Fruit fly (Drosophila melanogaster) whole organism, embryonic: ENCODE results near the gene DCTN5-p25.
A peak's percentile ranks its signal among the peaks of the same experiment; 100 is the strongest.

ENCODE experiments used
- Atf6 ChIP-seq: fragments of 200-800 bp; sonication (Bioruptor generic); IDR thresholded peaks from 2 replicates; pipeline ENCODE4 v1.3.6; 2022; ENCODE audit warnings: missing biosample characterization, missing genetic modification characterization
- Bgb ChIP-seq: fragments of 200-800 bp; sonication (Bioruptor generic); IDR thresholded peaks from 2 replicates; pipeline ENCODE4 v1.3.6; 2022; ENCODE audit warnings: missing biosample characterization, missing genetic modification characterization; ENCODE audit not compliant: partially characterized antibody
- CG10209 ChIP-seq: fragments of 200-800 bp; sonication (Bioruptor generic); optimal IDR thresholded peaks from 3 replicates; lab custom pipeline; 2017; ENCODE audit warnings: missing biosample characterization, mild to moderate bottlenecking, missing genetic modification characterization, missing genetic modification reagents
- CG10654 ChIP-seq: fragments of 200-800 bp; sonication (Bioruptor generic); optimal IDR thresholded peaks from 2 replicates; lab custom pipeline; 2016; ENCODE audit warnings: missing biosample characterization, missing genetic modification characterization
- CG10979 ChIP-seq: fragments of 200-800 bp; sonication (Bioruptor generic); optimal IDR thresholded peaks from 2 replicates; lab custom pipeline; 2018; ENCODE audit warnings: missing biosample characterization, mild to moderate bottlenecking, missing genetic modification characterization, moderate library complexity
- CG12236 ChIP-seq: fragments of 200-800 bp; sonication (Bioruptor generic); optimal IDR thresholded peaks from 2 replicates; lab custom pipeline; 2016; ENCODE audit warnings: missing biosample characterization, missing genetic modification characterization
- CG12744 ChIP-seq: fragments of 200-800 bp; sonication (Bioruptor generic); optimal IDR thresholded peaks from 2 replicates; lab custom pipeline; 2016; ENCODE audit warnings: missing biosample characterization, missing genetic modification characterization
- CG16779 ChIP-seq: fragments of 200-800 bp; sonication (Bioruptor generic); IDR thresholded peaks from 2 replicates; pipeline ENCODE4 v1.3.6; 2022; ENCODE audit warnings: missing biosample characterization, missing genetic modification characterization
- CG16813 ChIP-seq: fragments of 200-800 bp; sonication (Bioruptor generic); IDR thresholded peaks from 3 replicates; pipeline ENCODE4 v1.3.6; 2022; ENCODE audit warnings: missing biosample characterization, missing genetic modification characterization; ENCODE audit not compliant: partially characterized antibody
- CG17568 ChIP-seq: fragments of 200-800 bp; sonication (Bioruptor generic); optimal IDR thresholded peaks from 2 replicates; lab custom pipeline; 2018; ENCODE audit warnings: missing biosample characterization, mild to moderate bottlenecking, missing genetic modification characterization, moderate library complexity
- CG17912 ChIP-seq: fragments of 200-800 bp; sonication (Bioruptor generic); optimal IDR thresholded peaks from 2 replicates; lab custom pipeline; 2018; ENCODE audit warnings: missing biosample characterization, mild to moderate bottlenecking, missing genetic modification characterization
- CG2199 ChIP-seq: fragments of 200-800 bp; sonication (Bioruptor generic); IDR thresholded peaks from 3 replicates; pipeline ENCODE4 v1.3.6; 2022; ENCODE audit warnings: missing biosample characterization, missing genetic modification characterization
- CG34422 ChIP-seq: fragments of 200-800 bp; sonication (Bioruptor generic); IDR thresholded peaks from 3 replicates; pipeline ENCODE4 v1.3.6; 2022; ENCODE audit warnings: missing biosample characterization, missing genetic modification characterization
- CG6813 ChIP-seq: fragments of 200-800 bp; sonication (Bioruptor generic); optimal IDR thresholded peaks from 2 replicates; lab custom pipeline; 2017; ENCODE audit warnings: missing biosample characterization, missing genetic modification characterization, mild to moderate bottlenecking, moderate library complexity, missing genetic modification reagents
- CG7271 ChIP-seq: fragments of 200-800 bp; sonication (Bioruptor generic); optimal IDR thresholded peaks from 2 replicates; lab custom pipeline; 2018; ENCODE audit warnings: missing biosample characterization, mild to moderate bottlenecking, missing genetic modification characterization, moderate library complexity
- CG7963 ChIP-seq: fragments of 200-800 bp; sonication (Bioruptor generic); IDR thresholded peaks from 3 replicates; pipeline ENCODE4 v1.3.6; 2022; ENCODE audit warnings: missing biosample characterization, missing genetic modification characterization; ENCODE audit not compliant: partially characterized antibody
- CG8290 ChIP-seq, 3 experiments: fragments of 200-800 bp; sonication (Bioruptor generic); optimal IDR thresholded peaks; 2 replicates each; lab custom pipeline; 2016 to 2019; ENCODE audit warnings: missing biosample characterization in 3 of 3, missing genetic modification characterization in 3 of 3, mild to moderate bottlenecking in 2 of 3, moderate library complexity in 1 of 3
- CoRest ChIP-seq: fragments of 200-800 bp; sonication (Bioruptor generic); optimal IDR thresholded peaks from 3 replicates; lab custom pipeline; 2018; ENCODE audit warnings: missing biosample characterization, mild to moderate bottlenecking, missing genetic modification characterization, moderate library complexity
- E2f1 ChIP-seq: fragments of 200-800 bp; sonication (Bioruptor generic); IDR thresholded peaks from 2 replicates; pipeline ENCODE4 v1.3.6; 2022; ENCODE audit warnings: missing biosample characterization, missing genetic modification characterization
- E2f2 ChIP-seq: fragments of 200-800 bp; sonication (Bioruptor generic); IDR thresholded peaks from 2 replicates; pipeline ENCODE4 v1.3.6; 2022; ENCODE audit warnings: missing biosample characterization, missing genetic modification characterization
- Elba2 ChIP-seq: fragments of 200-800 bp; sonication (Bioruptor generic); optimal IDR thresholded peaks from 3 replicates; lab custom pipeline; 2016; ENCODE audit warnings: missing biosample characterization, missing genetic modification characterization
- HLH4C ChIP-seq: fragments of 200-800 bp; sonication (Bioruptor generic); IDR thresholded peaks from 3 replicates; pipeline ENCODE4 v1.3.6; 2022; ENCODE audit warnings: missing biosample characterization, missing genetic modification characterization; ENCODE audit not compliant: partially characterized antibody
- Lhr ChIP-seq: fragments of 200-800 bp; sonication (Bioruptor generic); optimal IDR thresholded peaks from 3 replicates; lab custom pipeline; 2017; ENCODE audit warnings: mild to moderate bottlenecking, missing biosample characterization, missing genetic modification reagents, missing genetic modification characterization
- MESR4 ChIP-seq: fragments of 200-800 bp; sonication (Bioruptor generic); optimal IDR thresholded peaks from 2 replicates; lab custom pipeline; 2018; ENCODE audit warnings: missing biosample characterization, mild to moderate bottlenecking, missing genetic modification characterization, moderate library complexity
- Mrtf ChIP-seq: fragments of 200-800 bp; sonication (Bioruptor generic); IDR thresholded peaks from 3 replicates; pipeline ENCODE4 v1.3.6; 2022; ENCODE audit warnings: missing biosample characterization, missing genetic modification characterization
- NC2β ChIP-seq: fragments of 200-800 bp; sonication (Bioruptor generic); optimal IDR thresholded peaks from 2 replicates; lab custom pipeline; 2016; ENCODE audit warnings: missing biosample characterization, missing genetic modification characterization
- Opbp ChIP-seq: fragments of 200-800 bp; sonication (Bioruptor generic); IDR thresholded peaks from 3 replicates; pipeline ENCODE4 v1.3.6; 2022; ENCODE audit warnings: missing biosample characterization, missing genetic modification characterization; ENCODE audit not compliant: partially characterized antibody
- Pdp1 ChIP-seq, 2 experiments: fragments of 200-800 bp; sonication (Bioruptor generic); optimal IDR thresholded peaks; 3 replicates each; lab custom pipeline; 2016; ENCODE audit warnings: missing biosample characterization in 2 of 2, missing genetic modification characterization in 2 of 2, mild to moderate bottlenecking in 1 of 2, moderate library complexity in 1 of 2
- Sry-δ ChIP-seq: fragments of 200-800 bp; sonication (Bioruptor generic); optimal IDR thresholded peaks from 2 replicates; lab custom pipeline; 2016; ENCODE audit warnings: missing biosample characterization, missing genetic modification characterization
- Usf ChIP-seq: fragments of 200-800 bp; sonication (Bioruptor generic); optimal IDR thresholded peaks from 2 replicates; lab custom pipeline; 2017; ENCODE audit warnings: missing genotype, missing biosample characterization, missing genetic modification characterization
- abd-A ChIP-seq: fragments of 200-800 bp; sonication (Bioruptor generic); optimal IDR thresholded peaks from 3 replicates; lab custom pipeline; 2019; ENCODE audit warnings: missing biosample characterization, mild to moderate bottlenecking, missing genetic modification characterization, moderate library complexity
- ato ChIP-seq: fragments of 200-800 bp; sonication (Bioruptor generic); IDR thresholded peaks from 2 replicates; pipeline ENCODE4 v1.3.6; 2022; ENCODE audit warnings: missing biosample characterization, missing genetic modification characterization; ENCODE audit not compliant: partially characterized antibody
- bbx ChIP-seq: fragments of 200-800 bp; sonication (Bioruptor generic); IDR thresholded peaks from 2 replicates; pipeline ENCODE4 v1.3.6; 2022; ENCODE audit warnings: missing biosample characterization, missing genetic modification characterization; ENCODE audit not compliant: partially characterized antibody
- grn ChIP-seq: fragments of 200-800 bp; sonication (Bioruptor generic); optimal IDR thresholded peaks from 3 replicates; lab custom pipeline; 2017; ENCODE audit warnings: missing biosample characterization, missing genetic modification characterization
- h ChIP-seq: fragments of >200 bp; optimal IDR thresholded peaks from 2 replicates; lab custom pipeline; 2017
- kah ChIP-seq: fragments of 200-800 bp; sonication (Bioruptor generic); optimal IDR thresholded peaks from 2 replicates; lab custom pipeline; 2018; ENCODE audit warnings: missing biosample characterization, mild to moderate bottlenecking, missing genetic modification characterization
- lola ChIP-seq, 3 experiments: fragments of >200 bp in 2 of 3; fragments of 200-800 bp in 1 of 3; sonication (Bioruptor generic) in 1 of 3; optimal IDR thresholded peaks; 2 replicates each; lab custom pipeline; 2017 to 2019; ENCODE audit warnings: missing biosample characterization in 3 of 3, missing genetic modification characterization in 3 of 3, mild to moderate bottlenecking in 1 of 3, moderate library complexity in 1 of 3
- otp ChIP-seq: fragments of 200-800 bp; sonication (Bioruptor generic); IDR thresholded peaks from 3 replicates; pipeline ENCODE4, ENCODE4 v1.3.6; 2022; ENCODE audit warnings: missing biosample characterization, missing genetic modification characterization
- phol ChIP-seq: fragments of 200-800 bp; sonication (Bioruptor generic); optimal IDR thresholded peaks from 3 replicates; lab custom pipeline; 2018; ENCODE audit warnings: missing biosample characterization, mild to moderate bottlenecking, missing genetic modification characterization, moderate library complexity
- pum ChIP-seq: fragments of 200-800 bp; sonication (Bioruptor generic); optimal IDR thresholded peaks from 2 replicates; lab custom pipeline; 2016; ENCODE audit warnings: missing biosample characterization, missing genetic modification characterization
- scrt ChIP-seq: fragments of 200-800 bp; sonication (Bioruptor generic); optimal IDR thresholded peaks from 2 replicates; lab custom pipeline; 2018; ENCODE audit warnings: missing biosample characterization, mild to moderate bottlenecking, missing genetic modification characterization, moderate library complexity
- stc ChIP-seq: fragments of 200-800 bp; sonication (Bioruptor generic); IDR thresholded peaks from 2 replicates; pipeline ENCODE4 v1.3.6; 2022; ENCODE audit warnings: missing biosample characterization, missing genetic modification characterization
- sug ChIP-seq: fragments of 200-800 bp; optimal IDR thresholded peaks from 2 replicates; lab custom pipeline; 2019; ENCODE audit warnings: missing biosample characterization, mild to moderate bottlenecking, missing genetic modification characterization, moderate library complexity
- tll ChIP-seq, 2 experiments: fragments of 200-800 bp in 1 of 2; fragments of >200 bp in 1 of 2; sonication (Bioruptor generic) in 1 of 2; optimal IDR thresholded peaks; 2 replicates each; lab custom pipeline; 2017 to 2019; ENCODE audit warnings: missing biosample characterization in 2 of 2, missing genetic modification characterization in 2 of 2, mild to moderate bottlenecking in 1 of 2, moderate library complexity in 1 of 2
- tx ChIP-seq: fragments of 200-800 bp; sonication (Bioruptor generic); optimal IDR thresholded peaks from 2 replicates; lab custom pipeline; 2016; ENCODE audit warnings: missing biosample characterization, missing genetic modification characterization
- vvl ChIP-seq: fragments of 200-800 bp; sonication (Bioruptor generic); IDR thresholded peaks from 2 replicates; pipeline ENCODE4 v1.3.6; 2022; ENCODE audit warnings: missing biosample characterization, missing genetic modification characterization

The DCTN5-p25 gene

DNA sequence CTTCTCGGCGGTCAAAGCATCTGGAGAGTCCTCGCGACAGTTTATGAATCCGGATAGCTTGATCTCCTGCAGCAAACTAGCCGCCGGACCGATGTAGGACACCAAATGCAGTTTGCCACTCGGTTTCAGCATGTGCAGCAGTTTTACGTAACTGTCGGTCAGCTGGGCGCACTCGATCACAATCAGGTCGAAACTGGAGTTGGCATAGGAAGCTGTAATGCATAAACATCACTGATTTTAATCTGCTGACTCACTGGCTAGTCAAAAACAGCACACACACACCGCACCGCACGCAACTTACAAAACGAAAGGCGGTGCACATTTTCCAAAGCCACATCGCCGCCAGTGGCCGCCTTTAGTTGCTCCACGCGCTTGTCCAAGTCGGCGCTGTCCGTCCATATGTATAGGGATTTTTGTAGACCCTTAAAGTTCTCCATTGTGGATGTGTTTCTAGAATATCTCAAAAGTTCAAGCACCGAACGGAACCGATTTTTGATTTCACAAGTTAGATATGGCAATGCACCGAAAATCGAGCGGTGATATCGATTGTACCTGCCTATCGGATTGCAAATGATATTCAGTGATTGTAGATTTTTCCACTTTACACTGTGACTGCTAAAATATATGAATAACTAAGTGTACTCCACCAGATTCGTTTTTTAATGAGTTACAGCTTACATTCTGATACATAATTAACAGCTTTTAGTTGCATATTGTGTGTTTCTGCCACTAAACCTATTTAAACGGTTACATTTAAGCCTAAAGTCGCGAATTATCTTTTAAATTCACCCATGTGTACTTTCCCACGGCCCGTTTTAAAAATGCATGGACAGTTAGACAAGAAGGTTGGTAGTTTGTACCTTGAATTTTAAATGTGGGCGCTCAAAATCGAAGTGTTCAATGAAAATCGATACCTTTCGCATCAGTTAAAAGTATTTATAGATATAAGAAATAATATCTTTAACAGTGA lies 33.1 kb downstream of the DCTN5-p25 start, which contains the start of gene CIAPIN1 (continued):
- TF ChIP-seq CG17568 (GFP tag; lab: Kevin White, UChicago) (no peak), CG17912 (GFP tag; lab: Kevin White, UChicago) (no peak), tx (GFP tag; lab: Kevin White, UChicago) (no peak), Pdp1 (GFP tag; optimal IDR thresholded peaks at IDR 0.05; lab: Kevin White, UChicago) (peak in 1 of 2 experiments; percentile 28), MESR4 (GFP tag; lab: Kevin White, UChicago) (peak; percentile 69), CG10209 (no peak), vvl (GFP tag; lab: Robert Waterston, UW) (0 out of 2 replicates have a peak, but pooled peaks have one; percentile 6), E2f2 (GFP tag; lab: Robert Waterston, UW) (peak; percentile 8; the same call in 1 of the 2 replicates), CG34422 (peak; percentile 11; the same call in 1 of the 3 replicates), CG12744 (GFP tag; lab: Kevin White, UChicago) (no peak), scrt (GFP tag; lab: Kevin White, UChicago) (no peak), CG10654 (GFP tag; lab: Kevin White, UChicago) (no peak), stc (GFP tag; lab: Robert Waterston, UW) (no peak), bbx (GFP tag; lab: Robert Waterston, UW) (peak; percentile 65), otp (GFP tag; lab: Robert Waterston, UW) (no peak), CG12236 (GFP tag; lab: Kevin White, UChicago) (no peak), CG6813 (GFP tag; lab: Kevin White, UChicago) (no peak), Sry-δ (GFP tag; lab: Kevin White, UChicago) (peak; percentile 70), Opbp (peak; percentile 54; the same call in 2 of the 3 replicates), Mrtf (GFP tag; lab: Robert Waterston, UW) (no peak), kah (GFP tag; lab: Kevin White, UChicago) (no peak), pum (no peak), ato (peak; percentile 62; the same call in 1 of the 2 replicates), Atf6 (no peak), lola (GFP tag; optimal IDR thresholded peaks at IDR 0.05; lab: Kevin White, UChicago) (peak in 1 of 3 experiments; percentile 16), CG8290 (GFP tag; optimal IDR thresholded peaks at IDR 0.05; lab: Kevin White, UChicago) (no peak), CG8290 (tag; optimal IDR thresholded peaks at IDR 0.05; lab: Kevin White, UChicago) (no peak), sug (tag; lab: Kevin White, UChicago) (no peak), CG2199 (no peak), E2f1 (GFP tag; lab: Robert Waterston, UW) (no peak), tll (GFP tag; optimal IDR thresholded peaks at IDR 0.05; lab: Kevin White, UChicago) (peak in 1 of 2 experiments; percentile 32), CG10979 (no peak), Usf (GFP tag; lab: Kevin White, UChicago) (no peak), Elba2 (GFP tag; lab: Kevin White, UChicago) (no peak), phol (no peak), NC2β (GFP tag; lab: Kevin White, UChicago) (no peak), grn (GFP tag; lab: Kevin White, UChicago) (no peak), Bgb (peak; percentile 52), h (lab: Kevin White, UChicago) (no peak), CG7271 (tag; lab: Kevin White, UChicago) (no peak), CG7963 (GFP tag; lab: Robert Waterston, UW) (peak; percentile 40; the same call in 1 of the 3 replicates), CG16813 (GFP tag; lab: Robert Waterston, UW) (peak; percentile 7; the same call in 2 of the 3 replicates), CoRest (no peak), abd-A (tag; lab: Kevin White, UChicago) (no peak), HLH4C (GFP tag; lab: Robert Waterston, UW) (peak; percentile 5; the same call in 2 of the 3 replicates), CG16779 (GFP tag; lab: Robert Waterston, UW) (no peak), Lhr (GFP tag; lab: Kevin White, UChicago) (no peak)
